Worm (Caenorhabditis elegans): ENCODE results near the gene R160.4.

DNA sequence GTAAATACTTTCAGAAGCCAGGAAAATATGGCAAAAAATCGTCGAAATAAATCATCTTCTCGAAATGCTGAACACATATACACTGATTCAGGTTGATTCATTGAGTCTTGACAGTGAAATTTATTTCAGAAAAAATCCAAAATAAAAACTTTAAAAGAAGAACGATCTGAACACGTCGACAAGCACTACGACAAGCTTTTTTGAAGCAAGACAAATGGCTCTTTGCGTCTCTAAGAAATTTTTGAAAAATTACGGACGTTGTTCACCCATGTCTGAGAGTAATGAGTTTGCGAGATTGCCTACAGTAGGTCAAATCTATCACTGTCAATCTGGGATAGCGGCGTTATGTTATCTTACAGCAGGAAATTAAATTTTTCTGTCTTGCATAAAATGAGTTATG, 8.1 kb upstream of the R160.4 start, which contains the start of gene R160.2:
- TF ChIP-seq ceh-16 (tag; optimal IDR thresholded peaks at IDR 0.05): no peak
- TF ChIP-seq skn-1 (tag; optimal IDR thresholded peaks at IDR 0.05): no peak
- no peak for TF ChIP-seq unc-62 (GFP tag; optimal IDR thresholded peaks at IDR 0.05)
- no peak for TF ChIP-seq elt-3 (tag; optimal IDR thresholded peaks at IDR 0.05)
